Worm (Caenorhabditis elegans) whole organism, L4 larva: ENCODE measurements around the gene C35D10.8.

Experiments used
- F10B5.3 ChIP-seq: sonication (generic microtip); optimal IDR thresholded peaks from 2 replicates; lab custom pipeline; 2016; ENCODE audit warnings: mild to moderate bottlenecking, missing genetic modification characterization, missing compliant biosample characterization
- R02D3.7 ChIP-seq: fragments of 150-350 bp; sonication (generic microtip); optimal IDR thresholded peaks from 3 replicates; lab custom pipeline; 2014; ENCODE audit warnings: missing biosample characterization, missing genetic modification characterization
- ama-1 ChIP-seq: fragments of 150-350 bp; optimal IDR thresholded peaks from 2 replicates; lab custom pipeline; 2014; ENCODE audit warnings: inconsistent platforms, mixed read lengths
- arid-1 ChIP-seq: fragments of 200-800 bp; sonication (Bioruptor generic); conservative IDR thresholded peaks from 2 replicates; pipeline ENCODE4 v1.3.6; 2022; ENCODE audit warnings: missing genetic modification reagents, missing genetic modification characterization, missing compliant biosample characterization
- ces-1 ChIP-seq: fragments of 150-350 bp; sonication (generic microtip); optimal IDR thresholded peaks from 4 replicates; lab custom pipeline; 2014; ENCODE audit warnings: missing biosample characterization, missing genetic modification reagents, missing genetic modification characterization
- egl-27 ChIP-seq: sonication (generic microtip); optimal IDR thresholded peaks from 3 replicates; lab custom pipeline; 2017; ENCODE audit warnings: missing biosample characterization, missing genetic modification reagents, missing genetic modification characterization
- mdl-1 ChIP-seq, 2 experiments: fragments of 150-350 bp in 1 of 2; sonication (generic microtip) in 1 of 2; optimal IDR thresholded peaks; 2 replicates each; lab custom pipeline; 2014 to 2017; ENCODE audit warnings: missing biosample characterization in 2 of 2, missing genetic modification characterization in 2 of 2
- nhr-237 ChIP-seq: sonication (generic microtip); optimal IDR thresholded peaks from 2 replicates; lab custom pipeline; 2017; ENCODE audit warnings: missing biosample characterization, missing genetic modification characterization
- nhr-76 ChIP-seq: fragments of 150-350 bp; optimal IDR thresholded peaks from 2 replicates; lab custom pipeline; 2014; ENCODE audit warnings: missing biosample characterization, missing genetic modification characterization
- saeg-2 ChIP-seq: fragments of 200-800 bp; sonication (Bioruptor generic); IDR thresholded peaks from 2 replicates; pipeline ENCODE4 v1.3.6; 2022; ENCODE audit warnings: missing genetic modification reagents, missing genetic modification characterization, missing compliant biosample characterization
- unc-130 ChIP-seq: sonication (generic microtip); optimal IDR thresholded peaks from 2 replicates; lab custom pipeline; 2016; ENCODE audit warnings: missing genetic modification reagents, missing genetic modification characterization, missing compliant biosample characterization
- unc-62 ChIP-seq, 3 experiments: fragments of 150-350 bp in 1 of 3; sonication (generic microtip); optimal IDR thresholded peaks in 2 of 3; peaks in 1 of 3; 1 replicate in 1 of 3; 2 replicates in 2 of 3; lab custom pipeline; 2014 to 2017; ENCODE audit warnings: missing biosample characterization in 3 of 3, missing genetic modification characterization in 3 of 3, missing genetic modification reagents in 3 of 3, missing genotype in 1 of 3

ce11 chrIII:4811195-4811594 is 43.8 kb upstream of the C35D10.8 start, which contains the start of gene C38D4.7:
- TF ChIP-seq unc-62 (GFP tag; optimal IDR thresholded peaks at IDR 0.05 in 1 of 2; lab: Kevin White, UChicago), result no peak
- TF ChIP-seq unc-62 (tag; optimal IDR thresholded peaks at IDR 0.05; lab: Kevin White, UChicago), result no peak
- no peak for TF ChIP-seq nhr-237
- no peak for TF ChIP-seq saeg-2 (GFP tag; lab: Robert Waterston, UW)
- no peak for TF ChIP-seq R02D3.7 (tag; lab: Kevin White, UChicago)
- no peak for TF ChIP-seq ces-1 (GFP tag; lab: Kevin White, UChicago)
- no peak for TF ChIP-seq mdl-1 (tag; optimal IDR thresholded peaks at IDR 0.05; lab: Kevin White, UChicago)
- no peak for TF ChIP-seq F10B5.3
- TF ChIP-seq arid-1, result no peak
- no peak for TF ChIP-seq ama-1
- TF ChIP-seq unc-130 (GFP tag; lab: Kevin White, UChicago), result no peak
- TF ChIP-seq nhr-76 (tag; lab: Kevin White, UChicago), result no peak
- no peak for TF ChIP-seq egl-27 (tag; lab: Kevin White, UChicago)
